Worm (Caenorhabditis elegans): ENCODE measurements around the gene C04B4.6.

- TF ChIP-seq ztf-11 (tag; optimal IDR thresholded peaks at IDR 0.05) (no peak), fos-1 (tag; optimal IDR thresholded peaks at IDR 0.05) (peak; percentile 11), aly-2 (tag; optimal IDR thresholded peaks at IDR 0.05) (no peak), ceh-82 (tag; optimal IDR thresholded peaks at IDR 0.05) (no peak), ztf-4 (tag; optimal IDR thresholded peaks at IDR 0.05) (no peak), unc-62 (GFP tag; optimal IDR thresholded peaks at IDR 0.05) (no peak), snpc-4 (tag; optimal IDR thresholded peaks at IDR 0.05) (no peak), lin-13 (GFP tag; optimal IDR thresholded peaks at IDR 0.05) (no peak), elt-1 (tag; optimal IDR thresholded peaks at IDR 0.05) (no peak), nhr-11 (tag; optimal IDR thresholded peaks at IDR 0.05) (no peak), unc-55 (GFP tag; optimal IDR thresholded peaks at IDR 0.05) (no peak), skn-1 (tag; optimal IDR thresholded peaks at IDR 0.05) (no peak), sem-4 (tag; optimal IDR thresholded peaks at IDR 0.05) (no peak)
These were observed 45.1 kb downstream of the C04B4.6 start for ce11 chrX:12230357-12230756.

Measured in whole organism, L2 larva.